Fruit fly (Drosophila melanogaster) whole organism, embryonic: ENCODE data around the gene Inx7.
A peak's percentile ranks its signal among the peaks of the same experiment; 100 is the strongest.

Source experiments
- CG10209 ChIP-seq: fragments of 200-800 bp; sonication (Bioruptor generic); optimal IDR thresholded peaks from 3 replicates; lab custom pipeline; 2017; ENCODE audit warnings: missing biosample characterization, mild to moderate bottlenecking, missing genetic modification characterization, missing genetic modification reagents
- CG10274 ChIP-seq: fragments of 200-800 bp; sonication (Bioruptor generic); optimal IDR thresholded peaks from 3 replicates; lab custom pipeline; 2017; ENCODE audit warnings: missing biosample characterization, mild to moderate bottlenecking, missing genetic modification characterization
- CG12071 ChIP-seq: fragments of 200-800 bp; sonication (Bioruptor generic); optimal IDR thresholded peaks from 3 replicates; lab custom pipeline; 2018; ENCODE audit warnings: missing biosample characterization, mild to moderate bottlenecking, missing genetic modification characterization
- CG12299 ChIP-seq: fragments of 200-800 bp; sonication (Bioruptor generic); optimal IDR thresholded peaks from 2 replicates; lab custom pipeline; 2018; ENCODE audit warnings: missing biosample characterization, mild to moderate bottlenecking, missing genetic modification characterization
- CG13624 ChIP-seq: fragments of 200-800 bp; sonication (Bioruptor generic); optimal IDR thresholded peaks from 2 replicates; lab custom pipeline; 2016; ENCODE audit warnings: missing biosample characterization, missing genetic modification characterization
- CG15011 ChIP-seq: fragments of 200-800 bp; sonication (Bioruptor generic); optimal IDR thresholded peaks from 3 replicates; lab custom pipeline; 2018; ENCODE audit warnings: missing biosample characterization, mild to moderate bottlenecking, missing genetic modification characterization
- CG15601 ChIP-seq: fragments of 200-800 bp; sonication (Bioruptor generic); optimal IDR thresholded peaks from 3 replicates; lab custom pipeline; 2019; ENCODE audit warnings: missing biosample characterization, mild to moderate bottlenecking, missing genetic modification characterization, moderate library complexity
- CG18011 ChIP-seq: fragments of 200-800 bp; sonication (Bioruptor generic); optimal IDR thresholded peaks from 2 replicates; lab custom pipeline; 2017; ENCODE audit warnings: missing biosample characterization, missing genetic modification characterization, mild to moderate bottlenecking, moderate library complexity, missing genotype
- CG2202 ChIP-seq: fragments of 200-800 bp; sonication (Bioruptor generic); optimal IDR thresholded peaks from 2 replicates; lab custom pipeline; 2018; ENCODE audit warnings: missing biosample characterization, mild to moderate bottlenecking, missing genetic modification characterization
- CG2712 ChIP-seq: fragments of 200-800 bp; optimal IDR thresholded peaks from 3 replicates; lab custom pipeline; 2019; ENCODE audit warnings: missing biosample characterization, mild to moderate bottlenecking, missing genetic modification characterization, moderate library complexity
- CG2889 ChIP-seq: fragments of 200-800 bp; sonication (Bioruptor generic); IDR thresholded peaks from 3 replicates; pipeline ENCODE4 v1.3.6; 2022; ENCODE audit warnings: missing biosample characterization, missing genetic modification characterization
- CG33213 ChIP-seq: fragments of 200-800 bp; sonication (Bioruptor generic); optimal IDR thresholded peaks from 3 replicates; lab custom pipeline; 2016; ENCODE audit warnings: missing biosample characterization, missing genetic modification characterization
- CG3995 ChIP-seq: fragments of 200-800 bp; sonication (Bioruptor generic); optimal IDR thresholded peaks from 3 replicates; lab custom pipeline; 2016; ENCODE audit warnings: missing biosample characterization, missing genetic modification characterization
- CG4424 ChIP-seq: fragments of 200-800 bp; sonication (Bioruptor generic); optimal IDR thresholded peaks from 3 replicates; lab custom pipeline; 2016; ENCODE audit warnings: missing biosample characterization, missing genetic modification characterization
- CG4730 ChIP-seq: fragments of 200-800 bp; sonication (Bioruptor generic); IDR thresholded peaks from 2 replicates; pipeline ENCODE4 v1.3.6; 2022; ENCODE audit warnings: missing biosample characterization, missing genetic modification characterization
- CG6254 ChIP-seq: fragments of 200-800 bp; sonication (Bioruptor generic); optimal IDR thresholded peaks from 3 replicates; lab custom pipeline; 2017; ENCODE audit warnings: mild to moderate bottlenecking, missing biosample characterization, missing genetic modification reagents, missing genetic modification characterization
- CG7372 ChIP-seq: fragments of 200-800 bp; sonication (Bioruptor generic); IDR thresholded peaks from 2 replicates; pipeline ENCODE4 v1.3.6; 2022; ENCODE audit warnings: missing biosample characterization, missing genetic modification characterization
- CG7556 ChIP-seq: fragments of 200-800 bp; sonication (Bioruptor generic); optimal IDR thresholded peaks from 2 replicates; lab custom pipeline; 2017; ENCODE audit warnings: missing biosample characterization, mild to moderate bottlenecking, missing genetic modification characterization
- CG7786 ChIP-seq: fragments of 200-800 bp; sonication (Bioruptor generic); optimal IDR thresholded peaks from 2 replicates; lab custom pipeline; 2016; ENCODE audit warnings: missing biosample characterization, missing genetic modification characterization
- CG8089 ChIP-seq: fragments of 200-800 bp; sonication (Bioruptor generic); optimal IDR thresholded peaks from 3 replicates; lab custom pipeline; 2016; ENCODE audit warnings: missing biosample characterization, missing genetic modification characterization
- CG8388 ChIP-seq: fragments of 200-800 bp; sonication (Bioruptor generic); optimal IDR thresholded peaks from 2 replicates; lab custom pipeline; 2019; ENCODE audit warnings: missing biosample characterization, mild to moderate bottlenecking, missing genetic modification characterization, moderate library complexity
- CG9215 ChIP-seq: fragments of 200-800 bp; sonication (Bioruptor generic); IDR thresholded peaks from 2 replicates; pipeline ENCODE4 v1.3.6; 2022; ENCODE audit warnings: missing biosample characterization, missing genetic modification characterization
- Doc2 ChIP-seq: fragments of 200-800 bp; sonication (Bioruptor generic); IDR thresholded peaks from 2 replicates; pipeline ENCODE4 v1.3.6; 2022; ENCODE audit warnings: missing biosample characterization, missing genetic modification characterization
- ERR ChIP-seq: fragments of 200-800 bp; sonication (Bioruptor generic); optimal IDR thresholded peaks from 2 replicates; lab custom pipeline; 2016; ENCODE audit warnings: missing biosample characterization, missing genetic modification characterization
- HmgD ChIP-seq: fragments of 200-800 bp; sonication (Bioruptor generic); optimal IDR thresholded peaks from 3 replicates; lab custom pipeline; 2016; ENCODE audit warnings: missing biosample characterization, missing genetic modification characterization
- Mad ChIP-seq: fragments of 200-800 bp; sonication (Bioruptor generic); optimal IDR thresholded peaks from 2 replicates; lab custom pipeline; 2016; ENCODE audit warnings: missing biosample characterization, missing genetic modification characterization
- Med ChIP-seq: fragments of 200-800 bp; sonication (Bioruptor generic); peaks from one replicate; lab custom pipeline; 2016; ENCODE audit warnings: missing biosample characterization, missing genetic modification characterization, mild to moderate bottlenecking, inconsistent platforms, moderate library complexity
- Pdp1 ChIP-seq, 2 experiments: fragments of 200-800 bp; sonication (Bioruptor generic); optimal IDR thresholded peaks; 3 replicates each; lab custom pipeline; 2016; ENCODE audit warnings: missing biosample characterization in 2 of 2, missing genetic modification characterization in 2 of 2, mild to moderate bottlenecking in 1 of 2, moderate library complexity in 1 of 2
- Ravus ChIP-seq: fragments of 200-800 bp; sonication (Bioruptor generic); IDR thresholded peaks from 2 replicates; pipeline ENCODE4 v1.3.6; 2022; ENCODE audit warnings: missing biosample characterization, missing genetic modification characterization
- Side ChIP-seq: fragments of 200-800 bp; sonication (Bioruptor generic); optimal IDR thresholded peaks from 2 replicates; lab custom pipeline; 2016; ENCODE audit warnings: missing biosample characterization, missing genetic modification characterization
- Six4 ChIP-seq: fragments of 200-800 bp; sonication (Bioruptor generic); optimal IDR thresholded peaks from 2 replicates; lab custom pipeline; 2016; ENCODE audit warnings: missing biosample characterization, missing genetic modification characterization
- Vsx1 ChIP-seq: fragments of 200-800 bp; sonication (Bioruptor generic); optimal IDR thresholded peaks from 2 replicates; lab custom pipeline; 2017; ENCODE audit warnings: missing biosample characterization, mild to moderate bottlenecking, missing genetic modification characterization, missing genetic modification reagents
- ac ChIP-seq: fragments of 200-800 bp; sonication (Bioruptor generic); optimal IDR thresholded peaks from 3 replicates; lab custom pipeline; 2017; ENCODE audit warnings: missing biosample characterization, mild to moderate bottlenecking, missing genetic modification characterization
- aop ChIP-seq: fragments of 200-800 bp; sonication (Bioruptor generic); IDR thresholded peaks from 2 replicates; pipeline ENCODE4 v1.3.6; 2022; ENCODE audit warnings: missing biosample characterization, missing genetic modification characterization
- ash1 ChIP-seq: fragments of 200-800 bp; sonication (Bioruptor generic); optimal IDR thresholded peaks from 2 replicates; lab custom pipeline; 2018; ENCODE audit warnings: missing biosample characterization, mild to moderate bottlenecking, missing genetic modification characterization
- cwo ChIP-seq: fragments of 200-800 bp; sonication (Bioruptor generic); optimal IDR thresholded peaks from 3 replicates; lab custom pipeline; 2017; ENCODE audit warnings: missing biosample characterization, missing genetic modification characterization, mild to moderate bottlenecking, moderate library complexity, missing genetic modification reagents
- disco-r ChIP-seq: fragments of 200-800 bp; sonication (Bioruptor generic); optimal IDR thresholded peaks from 2 replicates; lab custom pipeline; 2016; ENCODE audit warnings: missing biosample characterization, missing genetic modification characterization
- dm ChIP-seq: fragments of 200-800 bp; sonication (Bioruptor generic); optimal IDR thresholded peaks from 3 replicates; lab custom pipeline; 2016; ENCODE audit warnings: missing biosample characterization, missing genetic modification characterization
- fd102C ChIP-seq: fragments of 200-800 bp; sonication (Bioruptor generic); optimal IDR thresholded peaks from 2 replicates; lab custom pipeline; 2018; ENCODE audit warnings: missing biosample characterization, mild to moderate bottlenecking, missing genetic modification characterization, moderate library complexity
- gem ChIP-seq: fragments of 200-800 bp; sonication (Bioruptor generic); optimal IDR thresholded peaks from 2 replicates; lab custom pipeline; 2019; ENCODE audit warnings: missing biosample characterization, mild to moderate bottlenecking, missing genetic modification characterization, moderate library complexity
- otp ChIP-seq: fragments of 200-800 bp; sonication (Bioruptor generic); IDR thresholded peaks from 3 replicates; pipeline ENCODE4, ENCODE4 v1.3.6; 2022; ENCODE audit warnings: missing biosample characterization, missing genetic modification characterization
- sd ChIP-seq: fragments of 200-800 bp; sonication (Bioruptor generic); optimal IDR thresholded peaks from 3 replicates; lab custom pipeline; 2018; ENCODE audit warnings: missing biosample characterization, mild to moderate bottlenecking, missing genetic modification characterization, moderate library complexity
- shn ChIP-seq: fragments of 200-800 bp; sonication (Bioruptor generic); optimal IDR thresholded peaks from 3 replicates; lab custom pipeline; 2016; ENCODE audit warnings: missing biosample characterization, missing genetic modification characterization
- sisA ChIP-seq: fragments of 200-800 bp; sonication (Bioruptor generic); IDR thresholded peaks from 2 replicates; pipeline ENCODE4 v1.3.6; 2022; ENCODE audit warnings: missing biosample characterization, missing genetic modification characterization
- so ChIP-seq: fragments of 200-800 bp; sonication (Bioruptor generic); IDR thresholded peaks from 3 replicates; pipeline ENCODE4 v1.3.6; 2022; ENCODE audit warnings: missing biosample characterization, missing genetic modification characterization
- tio ChIP-seq: fragments of 200-800 bp; sonication (Bioruptor generic); optimal IDR thresholded peaks from 2 replicates; lab custom pipeline; 2017; ENCODE audit warnings: missing biosample characterization, missing genetic modification characterization, inconsistent platforms
- tll ChIP-seq, 2 experiments: fragments of 200-800 bp in 1 of 2; fragments of >200 bp in 1 of 2; sonication (Bioruptor generic) in 1 of 2; optimal IDR thresholded peaks; 2 replicates each; lab custom pipeline; 2017 to 2019; ENCODE audit warnings: missing biosample characterization in 2 of 2, missing genetic modification characterization in 2 of 2, mild to moderate bottlenecking in 1 of 2, moderate library complexity in 1 of 2
- tx ChIP-seq: fragments of 200-800 bp; sonication (Bioruptor generic); optimal IDR thresholded peaks from 2 replicates; lab custom pipeline; 2016; ENCODE audit warnings: missing biosample characterization, missing genetic modification characterization
- usp ChIP-seq: fragments of >200 bp; optimal IDR thresholded peaks from 2 replicates; lab custom pipeline; 2017; ENCODE audit warnings: missing biosample characterization, missing genetic modification characterization
- zfh1 ChIP-seq: fragments of 200-800 bp; sonication (Bioruptor generic); IDR thresholded peaks from 3 replicates; pipeline ENCODE4 v1.3.6; 2022; ENCODE audit warnings: missing biosample characterization, missing genetic modification characterization

Gene Inx7

DNA sequence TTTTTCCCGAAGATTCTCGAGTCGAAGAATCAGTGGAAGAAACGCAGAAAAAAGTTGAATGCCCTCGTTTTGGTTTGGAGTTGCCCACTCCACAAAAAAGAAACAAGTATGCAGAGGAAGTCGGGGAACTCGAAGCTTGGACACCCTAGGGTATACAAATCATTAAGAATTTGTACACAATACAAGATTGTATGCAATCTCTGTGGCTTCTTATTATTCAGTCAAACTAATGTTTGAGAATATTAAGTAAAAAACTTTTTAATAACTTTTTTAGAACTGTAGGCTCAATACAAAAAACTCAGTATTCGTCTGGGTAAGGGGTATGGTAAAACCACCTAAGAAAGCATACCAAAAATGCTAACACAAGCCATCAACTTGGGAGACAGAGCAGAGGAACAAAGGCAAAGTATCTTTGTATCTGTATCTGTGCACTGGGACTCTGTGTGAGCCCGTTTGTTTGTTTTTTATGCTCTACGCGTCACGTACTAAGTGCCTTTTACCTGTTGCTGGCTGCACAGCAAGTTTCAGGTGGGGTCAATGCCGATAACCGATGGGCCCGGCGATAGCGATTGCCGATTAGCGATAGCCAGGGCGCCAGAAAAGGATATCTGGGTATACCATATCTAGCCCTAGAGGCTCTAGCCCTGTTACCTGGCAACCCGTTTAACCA, 8.1 kb downstream of the Inx7 start (continued):
- TF ChIP-seq CG12071 (GFP tag; lab: Kevin White, UChicago) (no peak), Doc2 (GFP tag; lab: Robert Waterston, UW) (no peak), ac (no peak), cwo (GFP tag; lab: Kevin White, UChicago) (peak; percentile 49), otp (GFP tag; lab: Robert Waterston, UW) (peak; percentile 85), Six4 (peak; percentile 58), Side (GFP tag; lab: Kevin White, UChicago) (peak; percentile 83), disco-r (GFP tag; lab: Kevin White, UChicago) (peak; percentile 46), CG15011 (GFP tag; lab: Kevin White, UChicago) (peak; percentile 42), HmgD (GFP tag; lab: Kevin White, UChicago) (peak; percentile 8), CG12299 (peak; percentile 35), ERR (GFP tag; lab: Kevin White, UChicago) (peak; percentile 69), sd (tag; lab: Kevin White, UChicago) (peak; percentile 63), ash1 (GFP tag; lab: Kevin White, UChicago) (no peak), CG3995 (GFP tag; lab: Kevin White, UChicago) (no peak), Vsx1 (peak; percentile 66), CG7786 (GFP tag; lab: Kevin White, UChicago) (peak; percentile 74), CG10209 (peak; percentile 72), CG4424 (peak; percentile 81), tx (GFP tag; lab: Kevin White, UChicago) (peak; percentile 63), Pdp1 (GFP tag; optimal IDR thresholded peaks at IDR 0.05; lab: Kevin White, UChicago) (peak; percentile 71 to 80), fd102C (GFP tag; lab: Kevin White, UChicago) (no peak), CG4730 (GFP tag; lab: Robert Waterston, UW) (peak; percentile 71), shn (GFP tag; lab: Kevin White, UChicago) (peak; percentile 63), tll (GFP tag; optimal IDR thresholded peaks at IDR 0.05; lab: Kevin White, UChicago) (no peak), CG9215 (peak; percentile 44; the same call in 1 of the 2 replicates), gem (tag; lab: Kevin White, UChicago) (peak; percentile 91), CG6254 (GFP tag; lab: Kevin White, UChicago) (peak; percentile 71), Med (GFP tag; lab: Kevin White, UChicago) (peak; percentile 94), dm (GFP tag; lab: Kevin White, UChicago) (peak; percentile 63), CG10274 (GFP tag; lab: Kevin White, UChicago) (peak; percentile 46), CG2889 (GFP tag; lab: Robert Waterston, UW) (no peak), CG13624 (peak; percentile 73), CG7372 (GFP tag; lab: Robert Waterston, UW) (peak; percentile 35; the same call in 1 of the 2 replicates), CG18011 (GFP tag; lab: Kevin White, UChicago) (no peak), usp (GFP tag; lab: Kevin White, UChicago) (no peak), Ravus (GFP tag; lab: Robert Waterston, UW) (peak; percentile 15), aop (GFP tag; lab: Robert Waterston, UW) (no peak), so (GFP tag; lab: Robert Waterston, UW) (peak; percentile 56; the same call in 1 of the 3 replicates), Mad (GFP tag; lab: Kevin White, UChicago) (peak; percentile 68), CG2712 (peak; percentile 94), CG15601 (tag; lab: Kevin White, UChicago) (peak; percentile 88), CG33213 (peak; percentile 61), CG8388 (GFP tag; lab: Kevin White, UChicago) (peak; percentile 86), sisA (GFP tag; lab: Robert Waterston, UW) (peak; percentile 77), CG8089 (GFP tag; lab: Kevin White, UChicago) (peak; percentile 81), CG2202 (tag; lab: Kevin White, UChicago) (peak; percentile 88), tio (peak; percentile 77), zfh1 (GFP tag; lab: Robert Waterston, UW) (peak; percentile 85), CG7556 (GFP tag; lab: Kevin White, UChicago) (peak; percentile 79)
